Worm (Caenorhabditis elegans): Measurements from ENCODE around the gene B0252.1.

B0252.1 gene

DNA sequence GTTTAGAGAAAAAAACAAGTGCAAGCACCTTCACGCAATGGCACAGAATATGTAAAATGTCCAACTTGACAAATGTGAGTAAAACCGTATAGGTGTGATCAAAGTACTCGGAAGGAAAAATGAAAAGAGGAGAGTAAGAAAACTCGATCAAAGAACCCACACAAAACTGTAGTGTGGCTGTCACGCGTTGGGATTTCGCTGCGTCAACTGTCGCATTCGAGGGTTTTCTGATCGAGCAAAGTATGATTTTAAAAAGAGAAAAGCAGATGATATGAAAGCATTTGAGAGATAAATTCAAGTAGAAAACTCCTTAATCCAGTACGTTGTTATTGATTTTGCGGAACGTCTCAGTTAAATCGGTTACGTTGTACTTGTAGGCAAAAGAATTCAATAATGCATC is 27.6 kb upstream of the B0252.1 start:
- TF ChIP-seq attf-5 (GFP tag; optimal IDR thresholded peaks at IDR 0.05) (peak; percentile 21), D2030.7 (GFP tag; IDR thresholded peaks at IDR 0.05) (no peak), let-526 (GFP tag; IDR thresholded peaks at IDR 0.05) (peak; percentile 48; the same call in 1 of the 2 replicates), nhr-80 (tag; optimal IDR thresholded peaks at IDR 0.05) (peak; percentile 33), aptf-2 (GFP tag; conservative IDR thresholded peaks at IDR 0.05) (no peak), unc-62 (GFP tag; optimal IDR thresholded peaks at IDR 0.05) (peak; percentile 24), egl-44 (GFP tag; IDR thresholded peaks at IDR 0.05) (no peak), lin-40 (tag; optimal IDR thresholded peaks at IDR 0.05) (peak; percentile 5), F23B12.7 (tag; optimal IDR thresholded peaks at IDR 0.05; ENCODE audit: insufficient read depth) (no peak), somi-1 (GFP tag; optimal IDR thresholded peaks at IDR 0.05) (peak; percentile 30), lir-1 (GFP tag; conservative IDR thresholded peaks at IDR 0.05) (0 out of 2 replicates have a peak, but pooled peaks have one; percentile 50), tbp1 (GFP tag; optimal IDR thresholded peaks at IDR 0.05) (peak; percentile 36), aptf-3 (GFP tag; IDR thresholded peaks at IDR 0.05) (no peak), nfyb-1 (GFP tag; IDR thresholded peaks at IDR 0.05) (peak; percentile 46; the same call in 1 of the 2 replicates), athp-1 (tag; optimal IDR thresholded peaks at IDR 0.05) (no peak), lin-54 (GFP tag; optimal IDR thresholded peaks at IDR 0.05) (peak; percentile 42), cebp-1 (GFP tag; IDR thresholded peaks at IDR 0.05) (no peak), cebp-1 (tag; optimal IDR thresholded peaks at IDR 0.05) (peak; percentile 35), ztf-26 (tag; optimal IDR thresholded peaks at IDR 0.05) (no peak), hsf-1 (GFP tag; IDR thresholded peaks at IDR 0.05) (0 out of 2 replicates have a peak, but pooled peaks have one; percentile 16)

ce11 chrII:6893589-6894245 is 25.8 kb upstream of the B0252.1 start, which contains the start of gene adal-1:
TSS of gene adal-1 (minus strand) at chrII:6893639.
- no peak for TF ChIP-seq somi-1 (GFP tag; optimal IDR thresholded peaks at IDR 0.05)
- TF ChIP-seq lsl-1 (GFP tag; optimal IDR thresholded peaks at IDR 0.05), result peak; percentile 61
- peak; percentile 6 for TF ChIP-seq snpc-1.1 (tag; optimal IDR thresholded peaks at IDR 0.05; ENCODE audit: insufficient read depth)
- TF ChIP-seq nfyb-1 (GFP tag; IDR thresholded peaks at IDR 0.05), result no peak

DNA sequence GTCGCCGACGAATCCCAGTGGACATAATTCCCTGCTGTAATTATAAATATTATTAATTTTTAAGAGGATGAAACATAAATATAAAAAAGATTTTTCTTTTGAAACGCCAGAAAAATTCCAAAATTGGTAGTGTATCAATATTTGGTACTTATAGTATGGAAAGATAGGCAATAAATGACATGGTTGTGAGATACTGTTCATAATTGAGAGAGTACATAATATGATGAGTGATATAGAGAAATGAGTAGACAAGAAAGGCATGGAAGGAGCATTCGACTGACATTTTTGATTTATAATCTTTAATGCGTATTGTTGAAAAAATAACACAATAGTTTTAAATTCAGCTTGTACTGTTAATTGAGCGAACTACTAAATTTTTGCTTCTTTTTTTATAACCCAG is 22.0 kb upstream of the B0252.1 start, which contains the start of gene C44B7.11:
TSS of gene C44B7.11 (minus strand) at position 34 of the 400 bp plus-strand sequence.
- TF ChIP-seq Y53F4B.3 (GFP tag; IDR thresholded peaks at IDR 0.05) (no peak), nhr-80 (tag; optimal IDR thresholded peaks at IDR 0.05) (peak; percentile 30)

DNA sequence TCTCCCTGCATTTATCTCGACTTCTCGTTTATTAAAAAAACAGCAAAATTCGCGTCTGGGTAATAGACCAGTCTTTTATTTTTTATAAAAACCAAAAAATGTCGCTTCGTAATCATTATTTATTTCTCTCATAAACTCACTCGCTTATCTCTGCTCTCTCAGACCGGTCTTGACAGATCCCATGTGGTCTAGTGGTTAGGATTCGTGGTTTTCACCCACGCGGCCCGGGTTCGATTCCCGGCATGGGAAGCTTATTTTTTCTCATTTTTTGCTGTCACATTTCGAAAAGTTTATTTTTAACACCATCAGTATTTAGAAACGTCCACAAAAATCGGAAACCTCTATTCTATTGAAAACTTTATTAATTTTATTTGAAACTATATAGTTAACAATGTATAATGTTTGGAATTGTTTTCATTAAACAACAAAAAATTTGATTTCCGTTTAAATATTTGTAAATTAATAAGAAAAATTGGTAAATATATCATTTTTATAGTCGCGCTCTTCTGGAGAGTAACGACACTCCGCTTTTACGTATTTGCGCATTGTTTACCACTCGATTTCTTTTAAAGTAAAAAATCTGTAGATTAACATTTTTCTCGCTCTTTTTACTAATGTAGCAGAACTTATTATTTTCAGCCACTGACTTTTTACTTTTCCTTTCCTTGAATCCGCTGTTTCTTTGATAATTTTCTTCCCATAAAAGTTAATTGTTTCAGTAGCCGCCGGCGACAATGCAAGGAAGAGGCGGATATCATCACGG is 21.3 kb upstream of the B0252.1 start, which contains the start of gene hrpl-1:
TSS of gene hrpl-1 (plus strand) at position 713 of the 763 bp plus-strand sequence.
- TF ChIP-seq lin-26 (GFP tag; IDR thresholded peaks at IDR 0.05), result 0 out of 2 replicates have a peak, but pooled peaks have one; percentile 57
- TF ChIP-seq lin-35 (GFP tag; optimal IDR thresholded peaks at IDR 0.05), result no peak
- no peak for TF ChIP-seq dpff-1 (tag; optimal IDR thresholded peaks at IDR 0.05)
- peak; percentile 20 for TF ChIP-seq nhr-90 (tag; optimal IDR thresholded peaks at IDR 0.05)
- peak; percentile 90 for TF ChIP-seq tbp1 (GFP tag; optimal IDR thresholded peaks at IDR 0.05)
- peak; percentile 15 for TF ChIP-seq him-1 (tag; optimal IDR thresholded peaks at IDR 0.05)
- TF ChIP-seq pbrm-1 (GFP tag; IDR thresholded peaks at IDR 0.05), result 0 out of 2 replicates have a peak, but pooled peaks have one; percentile 27
- no peak for TF ChIP-seq nfya-1 (tag; optimal IDR thresholded peaks at IDR 0.05; ENCODE audit: borderline replicate concordance, insufficient read depth)
- no peak for TF ChIP-seq lag-1 (GFP tag; IDR thresholded peaks at IDR 0.05)
- no peak for TF ChIP-seq ztf-22 (GFP tag; optimal IDR thresholded peaks at IDR 0.05)
- peak; percentile 58 for TF ChIP-seq mes-4 (tag; optimal IDR thresholded peaks at IDR 0.05)
- no peak for TF ChIP-seq ceh-40 (GFP tag; IDR thresholded peaks at IDR 0.05)
- TF ChIP-seq lin-54 (GFP tag; optimal IDR thresholded peaks at IDR 0.05), result peak; percentile 0
- no peak for TF ChIP-seq ztf-25 (GFP tag; IDR thresholded peaks at IDR 0.05)
- TF ChIP-seq mxl-1 (tag; optimal IDR thresholded peaks at IDR 0.05), result peak; percentile 20
- no peak for TF ChIP-seq bed-2 (GFP tag; IDR thresholded peaks at IDR 0.05)
- TF ChIP-seq ekl-4 (GFP tag; IDR thresholded peaks at IDR 0.05), result no peak
- TF ChIP-seq snpc-4 (GFP tag; optimal IDR thresholded peaks at IDR 0.05), result no peak
- TF ChIP-seq snpc-4 (tag; optimal IDR thresholded peaks at IDR 0.05), result peak in 1 of 4 experiments; percentile 11
- TF ChIP-seq cebp-1 (GFP tag; IDR thresholded peaks at IDR 0.05), result no peak
- TF ChIP-seq cebp-1 (tag; optimal IDR thresholded peaks at IDR 0.05), result peak; percentile 24
- no peak for TF ChIP-seq hlh-26 (GFP tag; conservative IDR thresholded peaks at IDR 0.05)
